Worm (Caenorhabditis elegans) whole organism, L2 larva: Measurements from ENCODE around the gene F53A9.9.
A peak's percentile ranks its signal among the peaks of the same experiment; 100 is the strongest.

Source experiments
- F13H6.1 ChIP-seq: sonication (generic microtip); optimal IDR thresholded peaks from 2 replicates; lab custom pipeline; 2016; ENCODE audit warnings: missing genetic modification characterization, missing compliant biosample characterization
- ZK546.5 ChIP-seq: sonication (generic microtip); optimal IDR thresholded peaks from 2 replicates; lab custom pipeline; 2017; ENCODE audit warnings: missing biosample characterization, missing genetic modification characterization
- lin-39 ChIP-seq: fragments of 150-350 bp; optimal IDR thresholded peaks from 2 replicates; lab custom pipeline; 2014; ENCODE audit warnings: missing biosample characterization, missing genetic modification reagents, missing genetic modification characterization
- lsy-2 ChIP-seq, 2 experiments: fragments of 150-350 bp in 1 of 2; sonication (generic microtip) in 1 of 2; optimal IDR thresholded peaks; 2 replicates each; lab custom pipeline; 2014 to 2017; ENCODE audit warnings: missing biosample characterization in 2 of 2, missing genetic modification characterization in 2 of 2
- zag-1 ChIP-seq: fragments of 150-350 bp; optimal IDR thresholded peaks from 2 replicates; lab custom pipeline; 2014; ENCODE audit warnings: missing biosample characterization, missing genetic modification characterization

ce11 chrX:8719888-8720287 is 670 bp downstream of the F53A9.9 start:
- TF ChIP-seq F13H6.1 (tag; lab: Kevin White, UChicago) (peak; percentile 10), lin-39 (tag; lab: Kevin White, UChicago) (no peak), ZK546.5 (no peak), zag-1 (tag; lab: Kevin White, UChicago) (no peak), lsy-2 (tag; optimal IDR thresholded peaks at IDR 0.05; lab: Kevin White, UChicago) (no peak)
